Worm (Caenorhabditis elegans) whole organism, L4/young adult: ENCODE results near the gene Y41D4B.17.
"Not testable (repeated sequence)": the region's sequence is repeated elsewhere in the genome, so short reads cannot be mapped to it uniquely, and the experiment has no call there.

Source experiments
- W03F9.2 ChIP-seq: fragments of 150-350 bp; optimal IDR thresholded peaks from 2 replicates; lab custom pipeline; 2014; ENCODE audit warnings: missing biosample characterization, missing genetic modification characterization
- dao-5 ChIP-seq: sonication (generic microtip); optimal IDR thresholded peaks from 2 replicates; lab custom pipeline; 2016; ENCODE audit warnings: missing genotype, missing genetic modification characterization, moderate library complexity, missing compliant biosample characterization
- him-1 ChIP-seq: sonication (generic microtip); optimal IDR thresholded peaks from 2 replicates; lab custom pipeline; 2016; ENCODE audit warnings: missing genotype, missing genetic modification reagents, missing genetic modification characterization, missing compliant biosample characterization

Y41D4B.17 gene

DNA sequence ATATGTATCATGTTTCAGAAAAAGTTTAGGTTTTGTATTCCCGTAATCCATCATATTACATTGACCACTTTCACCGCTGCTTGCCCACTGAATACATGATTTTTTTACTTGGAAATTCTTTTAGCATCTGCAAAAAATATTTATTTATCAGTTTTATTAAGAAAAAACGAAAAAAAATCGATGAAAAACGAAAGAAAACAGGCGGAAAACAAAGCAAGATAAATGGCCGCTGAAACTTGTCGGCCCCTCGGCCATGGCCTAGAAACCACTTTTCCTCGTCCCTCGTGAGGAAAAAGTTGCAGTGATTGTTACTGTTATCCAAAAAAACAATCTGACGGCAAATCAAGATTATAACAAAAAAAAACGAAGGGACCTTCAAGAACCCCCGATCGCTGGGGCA lies 50.1 kb downstream of the Y41D4B.17 start, which contains the start of gene dsl-3:
Gene dsl-3 (plus strand): TSS at position 301 of the 400 bp plus-strand sequence.
- not testable (repeated sequence) for TF ChIP-seq dao-5 (tag; lab: Kevin White, UChicago); W03F9.2 (tag; lab: Kevin White, UChicago); him-1
